Fruit fly (Drosophila melanogaster) whole organism, embryonic: ENCODE data around the gene zuc.

Source experiments
- Aef1 ChIP-seq: fragments of 200-800 bp; sonication (Bioruptor generic); IDR thresholded peaks from 3 replicates; pipeline ENCODE4 v1.3.6; 2022; ENCODE audit warnings: missing biosample characterization, missing genetic modification characterization
- B-H1 ChIP-seq: fragments of 200-800 bp; sonication (Bioruptor generic); IDR thresholded peaks from 3 replicates; pipeline ENCODE4 v1.3.6; 2022; ENCODE audit warnings: missing biosample characterization, missing genetic modification characterization
- CG10147 ChIP-seq: fragments of 200-800 bp; sonication (Bioruptor generic); optimal IDR thresholded peaks from 2 replicates; lab custom pipeline; 2019; ENCODE audit warnings: missing biosample characterization, mild to moderate bottlenecking, missing genetic modification characterization, moderate library complexity
- CG11093 ChIP-seq: fragments of 200-800 bp; sonication (Bioruptor generic); IDR thresholded peaks from 3 replicates; pipeline ENCODE4 v1.3.6; 2022; ENCODE audit warnings: missing biosample characterization, missing genetic modification characterization
- CG11504 ChIP-seq: fragments of 200-800 bp; sonication (Bioruptor generic); optimal IDR thresholded peaks from 3 replicates; lab custom pipeline; 2019; ENCODE audit warnings: missing biosample characterization, mild to moderate bottlenecking, missing genetic modification characterization, moderate library complexity
- CG12391 ChIP-seq: fragments of 200-800 bp; sonication (Bioruptor generic); optimal IDR thresholded peaks from 3 replicates; lab custom pipeline; 2018; ENCODE audit warnings: missing biosample characterization, mild to moderate bottlenecking, missing genetic modification characterization, moderate library complexity
- CG13775 ChIP-seq: fragments of 200-800 bp; sonication (Bioruptor generic); optimal IDR thresholded peaks from 3 replicates; lab custom pipeline; 2017; ENCODE audit warnings: missing biosample characterization, mild to moderate bottlenecking, missing genetic modification characterization
- CG14014 ChIP-seq: fragments of 200-800 bp; sonication (Bioruptor generic); IDR thresholded peaks from 2 replicates; pipeline ENCODE4 v1.3.6; 2022; ENCODE audit warnings: missing biosample characterization, missing genetic modification characterization
- CG15479 ChIP-seq: fragments of 200-800 bp; sonication (Bioruptor generic); optimal IDR thresholded peaks from 3 replicates; lab custom pipeline; 2019; ENCODE audit warnings: missing biosample characterization, mild to moderate bottlenecking, missing genetic modification characterization, moderate library complexity
- CG2120 ChIP-seq: fragments of 200-800 bp; sonication (Bioruptor generic); optimal IDR thresholded peaks from 3 replicates; lab custom pipeline; 2016; ENCODE audit warnings: missing biosample characterization, missing genetic modification characterization
- CG30403 ChIP-seq: fragments of 200-800 bp; sonication (Bioruptor generic); optimal IDR thresholded peaks from 3 replicates; lab custom pipeline; 2016; ENCODE audit warnings: missing biosample characterization, missing genetic modification characterization
- CG32767 ChIP-seq: fragments of 200-800 bp; sonication (Bioruptor generic); IDR thresholded peaks from 2 replicates; pipeline ENCODE4 v1.3.6; 2022; ENCODE audit warnings: missing biosample characterization, missing genetic modification characterization
- CG43689 ChIP-seq: fragments of 200-800 bp; sonication (Bioruptor generic); IDR thresholded peaks from 2 replicates; pipeline ENCODE4 v1.3.6; 2022; ENCODE audit warnings: missing biosample characterization, missing genetic modification characterization
- CG4404 ChIP-seq: fragments of 200-800 bp; sonication (Bioruptor generic); IDR thresholded peaks from 2 replicates; pipeline ENCODE4 v1.3.6; 2022; ENCODE audit warnings: missing biosample characterization, missing genetic modification characterization
- CG4707 ChIP-seq: fragments of 200-800 bp; sonication (Bioruptor generic); optimal IDR thresholded peaks from 2 replicates; lab custom pipeline; 2018; ENCODE audit warnings: missing biosample characterization, mild to moderate bottlenecking, missing genetic modification characterization, moderate library complexity
- CG4854 ChIP-seq: fragments of 200-800 bp; sonication (Bioruptor generic); optimal IDR thresholded peaks from 2 replicates; lab custom pipeline; 2016; ENCODE audit warnings: missing biosample characterization, missing genetic modification characterization, inconsistent platforms
- CG5245 ChIP-seq: fragments of 200-800 bp; sonication (Bioruptor generic); optimal IDR thresholded peaks from 3 replicates; lab custom pipeline; 2016; ENCODE audit warnings: missing biosample characterization, missing genetic modification characterization
- CG6272 ChIP-seq: fragments of 200-800 bp; sonication (Bioruptor generic); IDR thresholded peaks from 2 replicates; pipeline ENCODE4 v1.3.6; 2022; ENCODE audit warnings: missing biosample characterization, missing genetic modification characterization
- CG7987 ChIP-seq: fragments of 200-800 bp; sonication (Bioruptor generic); optimal IDR thresholded peaks from 2 replicates; lab custom pipeline; 2018; ENCODE audit warnings: missing biosample characterization, mild to moderate bottlenecking, missing genetic modification characterization, moderate library complexity
- CG8359 ChIP-seq: fragments of 200-800 bp; sonication (Bioruptor generic); optimal IDR thresholded peaks from 2 replicates; lab custom pipeline; 2017; ENCODE audit warnings: missing biosample characterization, mild to moderate bottlenecking, missing genetic modification characterization, borderline replicate concordance
- CG8765 ChIP-seq: fragments of 200-800 bp; sonication (Bioruptor generic); IDR thresholded peaks from 2 replicates; pipeline ENCODE4 v1.3.6; 2022; ENCODE audit warnings: missing biosample characterization, missing genetic modification characterization
- CG9215 ChIP-seq: fragments of 200-800 bp; sonication (Bioruptor generic); IDR thresholded peaks from 2 replicates; pipeline ENCODE4 v1.3.6; 2022; ENCODE audit warnings: missing biosample characterization, missing genetic modification characterization
- CG9932 ChIP-seq: fragments of 200-800 bp; sonication (Bioruptor generic); IDR thresholded peaks from 2 replicates; pipeline ENCODE4 v1.3.6; 2022; ENCODE audit warnings: missing biosample characterization, missing genetic modification characterization
- H2.0 ChIP-seq: fragments of 200-800 bp; sonication (Bioruptor generic); IDR thresholded peaks from 2 replicates; pipeline ENCODE4 v1.3.6; 2022; ENCODE audit warnings: missing biosample characterization, missing genetic modification characterization
- Hand ChIP-seq: fragments of 200-800 bp; sonication (Bioruptor generic); optimal IDR thresholded peaks from 2 replicates; lab custom pipeline; 2017; ENCODE audit warnings: mild to moderate bottlenecking, missing biosample characterization, missing genetic modification reagents, missing genetic modification characterization
- HmgZ ChIP-seq: fragments of 200-800 bp; sonication (Bioruptor generic); optimal IDR thresholded peaks from 2 replicates; lab custom pipeline; 2018; ENCODE audit warnings: missing biosample characterization, mild to moderate bottlenecking, missing genetic modification characterization
- Hr39 ChIP-seq: fragments of >200 bp; optimal IDR thresholded peaks from 2 replicates; lab custom pipeline; 2017
- Hsf ChIP-seq: fragments of 200-800 bp; sonication (Bioruptor generic); optimal IDR thresholded peaks from 3 replicates; lab custom pipeline; 2016; ENCODE audit warnings: missing biosample characterization, missing genetic modification characterization
- Kr ChIP-seq: fragments of 200-800 bp; sonication (Bioruptor generic); optimal IDR thresholded peaks from 2 replicates; lab custom pipeline; 2017; ENCODE audit warnings: missing biosample characterization, mild to moderate bottlenecking, missing genetic modification characterization
- MTF-1 ChIP-seq: fragments of 200-800 bp; sonication (Bioruptor generic); optimal IDR thresholded peaks from 2 replicates; lab custom pipeline; 2018; ENCODE audit warnings: missing biosample characterization, mild to moderate bottlenecking, missing genetic modification characterization, borderline replicate concordance
- Med ChIP-seq: fragments of 200-800 bp; sonication (Bioruptor generic); peaks from one replicate; lab custom pipeline; 2016; ENCODE audit warnings: missing biosample characterization, missing genetic modification characterization, mild to moderate bottlenecking, inconsistent platforms, moderate library complexity
- NC2β ChIP-seq: fragments of 200-800 bp; sonication (Bioruptor generic); optimal IDR thresholded peaks from 2 replicates; lab custom pipeline; 2016; ENCODE audit warnings: missing biosample characterization, missing genetic modification characterization
- NfI ChIP-seq: fragments of 200-800 bp; sonication (Bioruptor generic); optimal IDR thresholded peaks from 3 replicates; lab custom pipeline; 2018; ENCODE audit warnings: missing biosample characterization, mild to moderate bottlenecking, missing genetic modification characterization, moderate library complexity
- ara ChIP-seq: fragments of 200-800 bp; sonication (Bioruptor generic); IDR thresholded peaks from 2 replicates; pipeline ENCODE4 v1.3.6; 2022; ENCODE audit warnings: missing biosample characterization, missing genetic modification characterization
- bigmax ChIP-seq: fragments of 200-800 bp; sonication (Bioruptor generic); optimal IDR thresholded peaks from 2 replicates; lab custom pipeline; 2018; ENCODE audit warnings: missing biosample characterization, mild to moderate bottlenecking, missing genetic modification characterization
- crp ChIP-seq, 2 experiments: fragments of 200-800 bp; sonication (Bioruptor generic); optimal IDR thresholded peaks; 2 replicates in 1 of 2; 3 replicates in 1 of 2; lab custom pipeline; 2017; ENCODE audit warnings: missing biosample characterization in 2 of 2, missing genetic modification characterization in 2 of 2, mild to moderate bottlenecking in 1 of 2, moderate library complexity in 1 of 2
- dati ChIP-seq: fragments of 200-800 bp; sonication (Bioruptor generic); IDR thresholded peaks from 2 replicates; pipeline ENCODE4 v1.3.6; 2022; ENCODE audit warnings: missing biosample characterization, missing genetic modification characterization
- dimm ChIP-seq: fragments of 200-800 bp; sonication (Bioruptor generic); IDR thresholded peaks from 2 replicates; pipeline ENCODE4 v1.3.6; 2022; ENCODE audit warnings: missing biosample characterization, missing genetic modification characterization
- fu2 ChIP-seq: fragments of 200-800 bp; sonication (Bioruptor generic); optimal IDR thresholded peaks from 2 replicates; lab custom pipeline; 2016; ENCODE audit warnings: missing biosample characterization, missing genetic modification characterization
- klu ChIP-seq: fragments of 200-800 bp; sonication (Bioruptor generic); IDR thresholded peaks from 2 replicates; pipeline ENCODE4 v1.3.6; 2022; ENCODE audit warnings: missing biosample characterization, missing genetic modification characterization
- lola ChIP-seq, 3 experiments: fragments of >200 bp in 2 of 3; fragments of 200-800 bp in 1 of 3; sonication (Bioruptor generic) in 1 of 3; optimal IDR thresholded peaks; 2 replicates each; lab custom pipeline; 2017 to 2019; ENCODE audit warnings: missing biosample characterization in 3 of 3, missing genetic modification characterization in 3 of 3, mild to moderate bottlenecking in 1 of 3, moderate library complexity in 1 of 3
- maf-S ChIP-seq: fragments of 200-800 bp; sonication (Bioruptor generic); optimal IDR thresholded peaks from 2 replicates; lab custom pipeline; 2016; ENCODE audit warnings: missing biosample characterization, missing genetic modification characterization
- pzg ChIP-seq: fragments of 200-800 bp; sonication (Bioruptor generic); optimal IDR thresholded peaks from 3 replicates; lab custom pipeline; 2018; ENCODE audit warnings: missing biosample characterization, mild to moderate bottlenecking, missing genetic modification characterization, moderate library complexity
- ro ChIP-seq: fragments of 200-800 bp; sonication (Bioruptor generic); IDR thresholded peaks from 2 replicates; pipeline ENCODE4 v1.3.6; 2022; ENCODE audit warnings: missing biosample characterization, missing genetic modification characterization
- row ChIP-seq: fragments of 200-800 bp; sonication (Bioruptor generic); IDR thresholded peaks from 3 replicates; pipeline ENCODE4 v1.3.6; 2022; ENCODE audit warnings: missing biosample characterization, missing genetic modification characterization
- sima ChIP-seq: fragments of 200-800 bp; sonication (Bioruptor generic); optimal IDR thresholded peaks from 2 replicates; lab custom pipeline; 2016; ENCODE audit warnings: missing biosample characterization, missing genetic modification characterization

The zuc gene

DNA sequence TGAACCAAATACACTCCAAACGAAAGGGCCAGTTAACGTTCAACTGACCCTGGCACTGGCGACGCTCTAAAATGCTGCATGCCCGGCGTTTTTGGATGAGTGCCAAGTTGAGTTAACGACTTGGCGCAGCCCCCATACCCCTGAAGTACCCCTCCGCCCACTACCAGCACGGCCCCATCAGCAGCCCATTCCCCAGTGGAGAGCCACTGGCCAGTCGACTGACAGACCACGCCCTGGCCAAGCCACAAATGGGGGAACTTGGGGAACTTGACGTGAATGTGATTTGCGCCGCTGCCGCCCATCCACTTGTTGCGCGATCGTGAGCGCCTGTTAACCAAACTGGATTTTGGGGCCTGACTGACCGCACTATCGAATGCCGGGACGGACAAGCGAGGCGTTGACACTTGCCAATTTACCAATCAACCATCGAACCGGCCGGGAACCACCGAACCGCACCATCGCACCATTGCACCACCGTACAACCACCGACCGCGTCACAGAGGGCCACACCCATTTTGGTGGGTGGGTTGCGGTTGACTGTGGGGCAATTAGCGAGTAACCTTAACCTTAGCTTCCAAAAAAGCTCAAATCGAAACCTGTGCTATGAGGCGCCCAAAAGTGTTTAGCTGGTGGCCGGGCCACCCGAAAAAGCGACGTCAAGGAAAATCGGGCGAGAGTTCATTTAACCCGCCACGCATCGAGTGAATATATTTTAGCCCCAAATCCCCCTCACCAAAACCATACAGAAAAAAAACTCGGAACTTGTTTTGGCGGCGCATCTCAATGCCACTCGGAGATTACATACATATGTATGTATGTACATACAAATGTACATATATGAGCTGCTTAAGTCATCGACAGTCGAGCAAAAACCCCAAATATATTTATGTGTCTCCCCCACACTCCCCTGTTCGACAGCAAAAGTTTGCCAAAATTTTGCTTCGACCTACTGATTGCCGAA lies 16.0 kb upstream of the zuc start (continued):
- TF ChIP-seq NC2β (GFP tag; lab: Kevin White, UChicago), result no peak
- peak; percentile 51 for TF ChIP-seq HmgZ (tag; lab: Kevin White, UChicago)
- peak; percentile 30 for TF ChIP-seq CG8359 (GFP tag; lab: Kevin White, UChicago)
- no peak for TF ChIP-seq row (GFP tag; lab: Robert Waterston, UW)
- peak; percentile 87 for TF ChIP-seq NfI (GFP tag; lab: Kevin White, UChicago)
- peak; percentile 84 for TF ChIP-seq Med

DNA sequence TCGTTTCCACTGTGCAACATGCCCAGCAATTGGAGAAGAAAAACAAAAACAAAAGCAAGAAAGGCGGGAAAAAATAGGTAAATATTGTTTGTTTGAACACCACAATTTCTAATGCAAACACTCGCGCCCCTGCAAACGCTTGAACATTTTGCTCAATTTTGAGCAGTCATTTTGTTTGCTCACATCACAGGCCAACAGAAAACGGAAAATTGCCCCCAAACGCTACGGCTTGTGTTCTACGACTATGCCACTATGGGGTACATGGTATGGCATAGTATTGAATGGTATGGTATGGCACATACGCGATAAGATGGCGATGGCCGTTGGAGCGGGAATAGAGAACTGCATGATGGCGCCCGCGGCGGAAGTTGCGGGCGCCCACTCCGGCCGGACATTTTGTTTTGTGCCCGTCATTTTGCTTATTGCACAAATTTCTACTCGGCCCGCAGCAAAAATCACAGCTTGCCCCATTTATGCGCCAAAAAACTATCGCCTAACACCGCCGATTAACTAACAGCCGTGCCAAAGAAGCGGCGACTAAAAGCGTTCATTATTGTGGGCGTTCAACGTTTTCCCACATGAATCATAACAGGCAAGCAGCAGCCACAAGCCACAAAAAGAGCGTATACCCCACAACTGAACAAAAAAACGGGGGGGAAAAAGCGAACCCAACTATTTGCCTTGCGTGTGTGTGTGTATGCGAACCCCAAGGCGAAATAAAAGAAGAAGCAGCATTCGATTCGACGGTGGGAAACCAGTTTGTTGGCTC lies 14.7 kb upstream of the zuc start:
- TF ChIP-seq bigmax (GFP tag; lab: Kevin White, UChicago) (peak; percentile 50), Hr39 (lab: Kevin White, UChicago) (no peak), CG6272 (GFP tag; lab: Robert Waterston, UW) (no peak), row (GFP tag; lab: Robert Waterston, UW) (no peak), dimm (GFP tag; lab: Robert Waterston, UW) (no peak), Aef1 (GFP tag; lab: Robert Waterston, UW) (no peak), CG4707 (GFP tag; lab: Kevin White, UChicago) (peak; percentile 88), ara (GFP tag; lab: Robert Waterston, UW) (no peak), CG11504 (peak; percentile 72), CG9932 (GFP tag; lab: Robert Waterston, UW) (no peak), CG2120 (GFP tag; lab: Kevin White, UChicago) (peak; percentile 47), CG4854 (peak; percentile 45), ro (GFP tag; lab: Robert Waterston, UW) (no peak), dati (GFP tag; lab: Robert Waterston, UW) (no peak), CG43689 (GFP tag; lab: Robert Waterston, UW) (no peak), fu2 (GFP tag; lab: Kevin White, UChicago) (no peak), CG14014 (GFP tag; lab: Robert Waterston, UW) (no peak), crp (GFP tag; optimal IDR thresholded peaks at IDR 0.05; lab: Kevin White, UChicago) (peak in 1 of 2 experiments; percentile 6), B-H1 (GFP tag; lab: Robert Waterston, UW) (no peak), CG15479 (GFP tag; lab: Kevin White, UChicago) (no peak), CG12391 (peak; percentile 65), Kr (peak; percentile 89), NfI (GFP tag; lab: Kevin White, UChicago) (peak; percentile 22), CG32767 (GFP tag; lab: Robert Waterston, UW) (no peak), Hsf (no peak), CG9215 (GFP tag; lab: Robert Waterston, UW) (no peak), CG10147 (GFP tag; lab: Kevin White, UChicago) (peak; percentile 39), maf-S (peak; percentile 25), CG8765 (no peak), H2.0 (GFP tag; lab: Robert Waterston, UW) (no peak), CG4404 (GFP tag; lab: Robert Waterston, UW) (no peak), Hand (GFP tag; lab: Kevin White, UChicago) (no peak), MTF-1 (GFP tag; lab: Kevin White, UChicago) (peak; percentile 75), pzg (GFP tag; lab: Kevin White, UChicago) (no peak), CG30403 (GFP tag; lab: Kevin White, UChicago) (no peak), klu (GFP tag; lab: Robert Waterston, UW) (no peak), lola (GFP tag; optimal IDR thresholded peaks at IDR 0.05; lab: Kevin White, UChicago) (peak in 1 of 3 experiments; percentile 73), CG7987 (GFP tag; lab: Kevin White, UChicago) (peak; percentile 62), CG11093 (GFP tag; lab: Robert Waterston, UW) (no peak), CG13775 (GFP tag; lab: Kevin White, UChicago) (peak; percentile 10), sima (GFP tag; lab: Kevin White, UChicago) (peak; percentile 39), CG5245 (GFP tag; lab: Kevin White, UChicago) (no peak)
